Fruit fly (Drosophila melanogaster) whole organism: ENCODE data around the gene CG33557.

Experiments
- CG8478 ChIP-seq: fragments of >200 bp; optimal IDR thresholded peaks from 2 replicates; lab custom pipeline; 2018; ENCODE audit warnings: inconsistent platforms
- Dll ChIP-seq: fragments of >200 bp; optimal IDR thresholded peaks from 2 replicates; lab custom pipeline; 2017
- psq ChIP-seq: fragments of >200 bp; optimal IDR thresholded peaks from 2 replicates; lab custom pipeline; 2017
- usp ChIP-seq: fragments of >200 bp; optimal IDR thresholded peaks from 2 replicates; lab custom pipeline; 2017; ENCODE audit warnings: missing biosample characterization, missing genetic modification characterization, mixed read lengths

DNA sequence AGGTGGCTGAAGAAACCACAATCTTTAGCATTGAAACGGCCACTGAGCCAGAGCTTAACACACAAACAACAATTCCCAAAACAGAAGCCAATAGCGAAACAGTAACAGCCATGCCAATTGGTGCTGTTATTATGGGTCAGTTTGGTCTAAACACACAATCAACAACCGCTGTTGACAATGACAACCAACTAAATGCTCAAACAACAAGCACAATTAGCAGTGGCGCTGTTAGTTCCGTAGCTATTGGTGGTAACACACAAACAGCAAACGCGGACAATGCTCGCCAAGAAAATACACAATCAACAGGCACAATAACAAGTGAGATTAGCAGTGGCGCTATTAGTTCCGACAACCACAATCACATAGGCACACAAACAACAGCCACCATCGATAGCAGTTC is 34.9 kb downstream of the CG33557 start:
- TF ChIP-seq psq (lab: Kevin White, UChicago) (no peak), usp (GFP tag; lab: Kevin White, UChicago) (no peak), Dll (lab: Kevin White, UChicago) (no peak), CG8478 (no peak)
